Fruit fly (Drosophila melanogaster): ENCODE results near the gene SAK.

Gene SAK

DNA sequence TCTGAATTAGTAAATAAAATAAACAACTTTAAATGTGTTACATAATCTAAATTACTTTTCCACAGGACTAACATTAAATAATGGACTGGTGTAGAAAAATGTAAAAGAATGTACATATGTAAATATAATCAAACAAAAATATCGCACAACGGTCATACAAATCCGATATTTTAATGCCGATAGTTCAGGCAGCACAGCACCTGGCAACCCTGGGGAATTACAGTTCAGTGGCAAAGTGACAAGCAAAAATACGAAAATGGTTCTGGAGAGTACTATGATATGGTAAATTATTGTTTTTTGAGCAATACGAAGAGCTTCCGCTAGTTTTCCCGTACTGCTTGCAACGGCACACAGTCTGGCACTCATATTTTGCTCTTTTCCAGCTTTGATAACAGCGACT is 21.2 kb upstream of the SAK start, which contains the start of gene Rpn10 (continued):
- TF ChIP-seq CG1832 (GFP tag; optimal IDR thresholded peaks at IDR 0.05) (no peak), ttk (GFP tag; IDR thresholded peaks at IDR 0.05) (no peak), CG15479 (GFP tag; optimal IDR thresholded peaks at IDR 0.05) (no peak), Rfx (GFP tag; IDR thresholded peaks at IDR 0.05) (peak; percentile 65; the same call in 1 of the 2 replicates), CG10462 (GFP tag; optimal IDR thresholded peaks at IDR 0.05) (no peak), sug (tag; optimal IDR thresholded peaks at IDR 0.05) (peak; percentile 57), stwl (tag; optimal IDR thresholded peaks at IDR 0.05) (peak; percentile 89), Dip2 (GFP tag; IDR thresholded peaks at IDR 0.05) (no peak), Meics (GFP tag; optimal IDR thresholded peaks at IDR 0.05) (no peak), MBD-R2 (GFP tag; IDR thresholded peaks at IDR 0.05) (peak; percentile 99), Aef1 (GFP tag; IDR thresholded peaks at IDR 0.05) (no peak), CG1233 (GFP tag; optimal IDR thresholded peaks at IDR 0.05) (no peak), nerfin-1 (tag; optimal IDR thresholded peaks at IDR 0.05) (peak; percentile 58), Hmx (GFP tag; optimal IDR thresholded peaks at IDR 0.05) (no peak), CG33213 (GFP tag; optimal IDR thresholded peaks at IDR 0.05) (peak; percentile 73), Atf3 (GFP tag; optimal IDR thresholded peaks at IDR 0.05) (no peak), CG3726 (GFP tag; IDR thresholded peaks at IDR 0.05) (no peak), Deaf1 (tag; optimal IDR thresholded peaks at IDR 0.05) (no peak), CG3838 (GFP tag; optimal IDR thresholded peaks at IDR 0.05) (no peak), CG17385 (GFP tag; optimal IDR thresholded peaks at IDR 0.05) (no peak), Blimp-1 (GFP tag; optimal IDR thresholded peaks at IDR 0.05) (no peak), mld (GFP tag; IDR thresholded peaks at IDR 0.05; ENCODE audit: partially characterized antibody) (peak; percentile 93), ato (GFP tag; IDR thresholded peaks at IDR 0.05; ENCODE audit: partially characterized antibody) (peak; percentile 97), CG3281 (GFP tag; optimal IDR thresholded peaks at IDR 0.05) (no peak), Drgx (GFP tag; IDR thresholded peaks at IDR 0.05) (no peak), CTCF (GFP tag; optimal IDR thresholded peaks at IDR 0.05) (peak; percentile 73), ab (GFP tag; optimal IDR thresholded peaks at IDR 0.05) (no peak), Rx (GFP tag; IDR thresholded peaks at IDR 0.05) (no peak), CG13424 (tag; optimal IDR thresholded peaks at IDR 0.05) (peak; percentile 44), Pdp1 (GFP tag; optimal IDR thresholded peaks at IDR 0.05) (peak; percentile 8 to 86), sd (tag; optimal IDR thresholded peaks at IDR 0.05) (no peak), CG4424 (GFP tag; optimal IDR thresholded peaks at IDR 0.05) (peak; percentile 1), Sox100B (GFP tag; optimal IDR thresholded peaks at IDR 0.05) (no peak), crp (GFP tag; optimal IDR thresholded peaks at IDR 0.05) (no peak), Hr3 (GFP tag; optimal IDR thresholded peaks at IDR 0.05) (no peak), Mad (GFP tag; optimal IDR thresholded peaks at IDR 0.05) (no peak), luna (GFP tag; optimal IDR thresholded peaks at IDR 0.05) (no peak), CG11695 (GFP tag; IDR thresholded peaks at IDR 0.05) (no peak), gt (GFP tag; IDR thresholded peaks at IDR 0.05) (no peak), Dek (tag; optimal IDR thresholded peaks at IDR 0.05) (no peak), dm (GFP tag; optimal IDR thresholded peaks at IDR 0.05) (peak; percentile 4), CG17359 (tag; optimal IDR thresholded peaks at IDR 0.05) (no peak), Gug (GFP tag; IDR thresholded peaks at IDR 0.05) (peak; percentile 10; the same call in 1 of the 4 replicates), CG4328 (GFP tag; optimal IDR thresholded peaks at IDR 0.05) (no peak), jing (GFP tag; optimal IDR thresholded peaks at IDR 0.05) (no peak), HmgD (GFP tag; optimal IDR thresholded peaks at IDR 0.05) (peak; percentile 46), ken (GFP tag; IDR thresholded peaks at IDR 0.05) (no peak), ap (GFP tag; IDR thresholded peaks at IDR 0.05) (no peak), CG42726 (GFP tag; IDR thresholded peaks at IDR 0.05; ENCODE audit: partially characterized antibody) (peak; percentile 98), pum (GFP tag; optimal IDR thresholded peaks at IDR 0.05) (peak; percentile 26), CG9437 (GFP tag; optimal IDR thresholded peaks at IDR 0.05) (peak; percentile 22), schlank (tag; optimal IDR thresholded peaks at IDR 0.05) (no peak)

Measured in whole organism, embryonic.